Worm (Caenorhabditis elegans) whole organism, L4 larva: ENCODE measurements around the gene C53D6.4.

Experiments used
- R02D3.7 ChIP-seq: fragments of 150-350 bp; sonication (generic microtip); optimal IDR thresholded peaks from 3 replicates; lab custom pipeline; 2014; ENCODE audit warnings: missing biosample characterization, missing genetic modification characterization
- T20F7.1 ChIP-seq: fragments of 200-800 bp; sonication (Bioruptor generic); optimal IDR thresholded peaks from 2 replicates; lab custom pipeline; 2018; ENCODE audit warnings: mild to moderate bottlenecking, missing genetic modification characterization, missing compliant biosample characterization
- ZK546.5 ChIP-seq, 2 experiments: sonication (generic microtip); optimal IDR thresholded peaks; 2 replicates each; lab custom pipeline; 2017; ENCODE audit warnings: missing biosample characterization in 2 of 2, missing genetic modification characterization in 2 of 2
- aha-1 ChIP-seq: fragments of 150-350 bp; peaks from one replicate; lab custom pipeline; 2014; ENCODE audit warnings: missing biosample characterization, missing genetic modification characterization
- ceh-32 ChIP-seq: sonication (generic microtip); optimal IDR thresholded peaks from 2 replicates; lab custom pipeline; 2016; ENCODE audit warnings: mild to moderate bottlenecking, missing genetic modification characterization, missing compliant biosample characterization; ENCODE audit not compliant: poor library complexity
- ceh-82 ChIP-seq: sonication (generic microtip); optimal IDR thresholded peaks from 2 replicates; lab custom pipeline; 2017; ENCODE audit warnings: missing biosample characterization, missing genetic modification characterization
- daf-12 ChIP-seq: fragments of 150-350 bp; optimal IDR thresholded peaks from 2 replicates; lab custom pipeline; 2014; ENCODE audit warnings: missing biosample characterization, missing genetic modification reagents, missing genetic modification characterization
- daf-16 ChIP-seq, 3 experiments: sonication (generic microtip); optimal IDR thresholded peaks; 2 replicates each; lab custom pipeline; 2016 to 2017; ENCODE audit warnings: missing genetic modification characterization in 3 of 3, missing genetic modification reagents in 3 of 3, mild to moderate bottlenecking in 2 of 3, missing compliant biosample characterization in 2 of 3, missing biosample characterization in 1 of 3, moderate library complexity in 1 of 3
- daf-19 ChIP-seq: fragments of 200-800 bp; sonication (Bioruptor generic); conservative IDR thresholded peaks from 2 replicates; pipeline ENCODE4 v1.3.6; 2022; ENCODE audit warnings: missing genetic modification characterization, missing compliant biosample characterization
- dpl-1 ChIP-seq: fragments of 150-350 bp; optimal IDR thresholded peaks from 2 replicates; lab custom pipeline; 2014; ENCODE audit warnings: missing biosample characterization, missing genetic modification reagents, missing genetic modification characterization
- duxl-1 ChIP-seq: sonication (generic microtip); optimal IDR thresholded peaks from 2 replicates; lab custom pipeline; 2016; ENCODE audit warnings: mild to moderate bottlenecking, missing genetic modification characterization, moderate library complexity, missing compliant biosample characterization; ENCODE audit not compliant: poor library complexity
- dve-1 ChIP-seq: sonication (generic microtip); optimal IDR thresholded peaks from 2 replicates; lab custom pipeline; 2017; ENCODE audit warnings: antibody characterized with exemption, mild to moderate bottlenecking, missing genetic modification characterization, missing compliant biosample characterization; ENCODE audit not compliant: insufficient read depth
- fos-1 ChIP-seq: fragments of 150-350 bp; optimal IDR thresholded peaks from 2 replicates; lab custom pipeline; 2014; ENCODE audit warnings: missing biosample characterization, missing genetic modification characterization
- hlh-11 ChIP-seq: fragments of 200-800 bp; sonication (Bioruptor generic); optimal IDR thresholded peaks from 2 replicates; lab custom pipeline; 2018; ENCODE audit warnings: mild to moderate bottlenecking, missing genetic modification characterization, missing compliant biosample characterization
- lin-1 ChIP-seq: fragments of 200-800 bp; sonication (Bioruptor generic); IDR thresholded peaks from 2 replicates; pipeline ENCODE4 v1.3.6; 2022; ENCODE audit warnings: missing genetic modification reagents, missing genetic modification characterization, missing compliant biosample characterization
- lin-13 ChIP-seq: fragments of 150-350 bp; optimal IDR thresholded peaks from 2 replicates; lab custom pipeline; 2014; ENCODE audit warnings: missing biosample characterization, missing genetic modification reagents, missing genetic modification characterization
- lin-15B ChIP-seq: fragments of 150-350 bp; sonication (generic microtip); optimal IDR thresholded peaks from 3 replicates; lab custom pipeline; 2014; ENCODE audit warnings: missing biosample characterization, missing genetic modification characterization
- madf-9 ChIP-seq: fragments of 200-800 bp; sonication (Bioruptor generic); conservative IDR thresholded peaks from 2 replicates; pipeline ENCODE4 v1.3.6; 2022; ENCODE audit warnings: missing genetic modification reagents, missing genetic modification characterization, missing compliant biosample characterization
- mes-2 ChIP-seq: sonication (generic microtip); optimal IDR thresholded peaks from 2 replicates; lab custom pipeline; 2016; ENCODE audit warnings: missing genotype, mild to moderate bottlenecking, missing genetic modification characterization, missing compliant biosample characterization; ENCODE audit not compliant: poor library complexity, severe bottlenecking
- nhr-102 ChIP-seq: sonication (generic microtip); optimal IDR thresholded peaks from 2 replicates; lab custom pipeline; 2016; ENCODE audit warnings: mild to moderate bottlenecking, missing genetic modification characterization, moderate library complexity, missing compliant biosample characterization
- nhr-111 ChIP-seq: fragments of 200-800 bp; sonication (Bioruptor generic); optimal IDR thresholded peaks from 2 replicates; lab custom pipeline; 2018; ENCODE audit warnings: mild to moderate bottlenecking, missing genetic modification characterization, missing compliant biosample characterization
- nhr-28 ChIP-seq: fragments of 150-350 bp; optimal IDR thresholded peaks from 2 replicates; lab custom pipeline; 2014; ENCODE audit warnings: missing biosample characterization, missing genetic modification characterization
- nhr-41 ChIP-seq: fragments of 200-800 bp; sonication (Bioruptor generic); IDR thresholded peaks from 2 replicates; pipeline ENCODE4 v1.3.6; 2022; ENCODE audit warnings: missing genetic modification reagents, missing genetic modification characterization, missing compliant biosample characterization
- nhr-42 ChIP-seq: fragments of 200-800 bp; sonication (Bioruptor generic); IDR thresholded peaks from 2 replicates; pipeline ENCODE4 v1.3.6; 2022; ENCODE audit warnings: missing genetic modification characterization, missing compliant biosample characterization
- pha-4 ChIP-seq, 2 experiments: fragments of 150-350 bp in 1 of 2; fragments of 200-800 bp in 1 of 2; sonication (Bioruptor generic) in 1 of 2; IDR thresholded peaks in 1 of 2; optimal IDR thresholded peaks in 1 of 2; 2 replicates each; pipeline versions ENCODE4 v1.3.6 to Lab custom; 2014 to 2022; ENCODE audit warnings: missing genetic modification characterization in 2 of 2, missing genetic modification reagents in 2 of 2, missing biosample characterization in 1 of 2, missing compliant biosample characterization in 1 of 2
- php-3 ChIP-seq: fragments of 200-800 bp; sonication (Bioruptor generic); IDR thresholded peaks from 2 replicates; pipeline ENCODE4 v1.3.6; 2022; ENCODE audit warnings: missing genetic modification reagents, missing genetic modification characterization, missing compliant biosample characterization
- skn-1 ChIP-seq: fragments of 150-350 bp; optimal IDR thresholded peaks from 2 replicates; lab custom pipeline; 2014; ENCODE audit warnings: missing biosample characterization, missing genetic modification characterization
- snpc-4 ChIP-seq: fragments of 150-350 bp; optimal IDR thresholded peaks from 2 replicates; lab custom pipeline; 2014; ENCODE audit warnings: missing biosample characterization, missing genetic modification characterization
- spr-1 ChIP-seq: sonication (generic microtip); optimal IDR thresholded peaks from 2 replicates; lab custom pipeline; 2016; ENCODE audit warnings: mild to moderate bottlenecking, missing genetic modification characterization, missing compliant biosample characterization
- unc-130 ChIP-seq: sonication (generic microtip); optimal IDR thresholded peaks from 2 replicates; lab custom pipeline; 2016; ENCODE audit warnings: missing genetic modification reagents, missing genetic modification characterization, missing compliant biosample characterization
- unc-39 ChIP-seq: sonication (generic microtip); optimal IDR thresholded peaks from 2 replicates; lab custom pipeline; 2017; ENCODE audit warnings: missing biosample characterization, missing genetic modification characterization
- unc-62 ChIP-seq, 3 experiments: fragments of 150-350 bp in 1 of 3; sonication (generic microtip); optimal IDR thresholded peaks in 2 of 3; peaks in 1 of 3; 1 replicate in 1 of 3; 2 replicates in 2 of 3; lab custom pipeline; 2014 to 2017; ENCODE audit warnings: missing biosample characterization in 3 of 3, missing genetic modification characterization in 3 of 3, missing genetic modification reagents in 3 of 3, missing genotype in 1 of 3

Gene C53D6.4

DNA sequence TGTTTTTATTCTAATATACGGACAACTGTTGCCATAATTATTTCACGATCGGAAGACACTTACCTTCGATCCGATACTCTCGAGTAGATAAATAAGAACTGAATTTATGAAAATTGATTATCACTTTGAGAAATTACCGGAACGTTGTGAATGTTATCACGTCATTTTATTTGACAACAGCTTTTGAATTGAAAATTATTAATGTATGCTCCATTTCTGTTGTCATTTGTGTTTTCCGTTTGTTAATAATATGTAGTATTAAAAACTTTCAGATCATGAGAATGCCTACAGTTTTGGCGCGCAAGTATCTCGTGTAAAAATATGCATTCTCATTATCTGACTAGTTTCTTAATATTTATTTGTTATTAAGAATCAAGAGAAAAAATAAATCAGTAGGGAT is 13.6 kb upstream of the C53D6.4 start, which contains the start of gene C53D6.10:
Gene C53D6.10, minus strand, starts transcription at position 101 of the 400 bp plus-strand sequence.
- TF ChIP-seq dpl-1, result no peak
- no peak for TF ChIP-seq lin-13 (GFP tag; lab: Kevin White, UChicago)

DNA sequence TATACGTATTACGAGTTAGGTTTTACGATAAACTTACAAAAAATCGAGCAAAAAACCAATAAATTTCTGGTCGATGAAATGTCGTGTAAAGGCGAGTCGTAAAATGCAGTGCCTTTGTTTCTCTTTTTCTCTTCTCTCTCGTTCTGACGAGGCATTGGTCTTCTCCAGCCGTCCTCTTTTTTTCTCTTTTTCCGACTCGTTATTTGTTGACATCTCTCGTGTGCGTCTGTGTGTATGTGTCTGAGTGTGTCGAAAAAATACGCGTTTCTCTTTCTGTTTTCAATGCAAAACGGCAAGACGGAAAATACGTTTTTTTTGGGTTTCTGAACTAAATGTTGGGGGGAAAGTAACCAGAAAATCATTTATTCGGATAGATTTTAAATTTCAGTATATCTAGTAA is 11.8 kb upstream of the C53D6.4 start, which contains the start of gene C53D6.6:
Gene C53D6.6, minus strand, starts transcription at position 118 of the 400 bp plus-strand sequence.
- TF ChIP-seq nhr-111 (GFP tag; lab: Kevin White, UChicago) (no peak), daf-16 (GFP tag; optimal IDR thresholded peaks at IDR 0.05; lab: Kevin White, UChicago) (no peak), daf-16 (tag; optimal IDR thresholded peaks at IDR 0.05; lab: Kevin White, UChicago) (peak; percentile 68), daf-12 (tag; lab: Kevin White, UChicago) (no peak), madf-9 (GFP tag; lab: Robert Waterston, UW) (no peak), R02D3.7 (no peak), pha-4 (GFP tag; IDR thresholded peaks at IDR 0.05; lab: Robert Waterston, UW) (no peak), pha-4 (tag; optimal IDR thresholded peaks at IDR 0.05; lab: Kevin White, UChicago) (peak; percentile 4), T20F7.1 (GFP tag; lab: Kevin White, UChicago) (no peak), spr-1 (tag; lab: Kevin White, UChicago) (no peak), aha-1 (tag; lab: Kevin White, UChicago) (peak; percentile 26), unc-62 (GFP tag; optimal IDR thresholded peaks at IDR 0.05 in 1 of 2; lab: Kevin White, UChicago) (peak in 1 of 2 experiments; percentile 6), unc-62 (tag; optimal IDR thresholded peaks at IDR 0.05; lab: Kevin White, UChicago) (no peak)
- TF ChIP-seq, all 104 proteins: peak for 4

- TF ChIP-seq dve-1 (tag; lab: Kevin White, UChicago) (no peak), unc-62 (GFP tag; optimal IDR thresholded peaks at IDR 0.05 in 1 of 2; lab: Kevin White, UChicago) (peak in 1 of 2 experiments; percentile 72), unc-62 (tag; optimal IDR thresholded peaks at IDR 0.05; lab: Kevin White, UChicago) (no peak), lin-1 (GFP tag; lab: Robert Waterston, UW) (no peak), hlh-11 (tag; lab: Kevin White, UChicago) (no peak)
Observed at ce11 chrIV:9021245-9021779, 572 bp upstream of the C53D6.4 start.

ce11 chrIV:9016477-9016876 is 4.3 kb downstream of the C53D6.4 start, which contains the start of gene acc-2:
TSS of gene acc-2 (plus strand) at chrIV:9016777.
- TF ChIP-seq daf-16 (GFP tag; optimal IDR thresholded peaks at IDR 0.05; lab: Kevin White, UChicago), result no peak
- no peak for TF ChIP-seq daf-16 (tag; optimal IDR thresholded peaks at IDR 0.05; lab: Kevin White, UChicago)

DNA sequence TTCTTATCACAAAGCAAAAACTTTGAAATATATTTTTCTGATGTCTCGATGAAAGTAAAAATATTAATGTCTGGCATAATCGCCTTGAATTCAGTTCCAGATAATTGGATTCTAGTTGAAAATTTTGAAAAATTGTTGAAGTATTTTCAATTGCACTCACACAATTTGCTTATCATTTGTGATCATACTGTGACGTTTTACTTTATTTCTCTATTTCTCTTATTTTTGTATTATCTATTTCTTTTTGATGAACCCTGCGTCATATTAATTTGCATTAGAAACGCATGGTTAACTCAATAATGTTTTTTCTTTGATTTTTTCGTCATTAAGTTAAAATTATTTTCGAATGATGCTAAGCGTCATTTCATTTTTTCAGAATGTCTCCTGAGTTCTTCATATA is 10.5 kb downstream of the C53D6.4 start, which contains the start of gene C53D6.11:
Gene C53D6.11, plus strand, starts transcription at position 328 of the 400 bp plus-strand sequence.
- TF ChIP-seq skn-1 (tag; lab: Kevin White, UChicago) (no peak), ceh-32 (tag; lab: Kevin White, UChicago) (no peak), nhr-28 (tag; lab: Kevin White, UChicago) (peak; percentile 45), daf-16 (GFP tag; optimal IDR thresholded peaks at IDR 0.05; lab: Kevin White, UChicago) (no peak), daf-16 (tag; optimal IDR thresholded peaks at IDR 0.05; lab: Kevin White, UChicago) (peak; percentile 36), snpc-4 (no peak), nhr-102 (tag; lab: Kevin White, UChicago) (no peak), duxl-1 (tag; lab: Kevin White, UChicago) (no peak), ceh-82 (tag; lab: Kevin White, UChicago) (no peak)
- TF ChIP-seq, all 104 proteins: peak for 2

- no peak for TF ChIP-seq daf-19 (GFP tag; lab: Robert Waterston, UW)
- no peak for TF ChIP-seq php-3 (GFP tag; lab: Robert Waterston, UW)
- TF ChIP-seq lin-15B (tag; lab: Kevin White, UChicago), result no peak
- no peak for TF ChIP-seq unc-130 (GFP tag; lab: Kevin White, UChicago)
- no peak for TF ChIP-seq spr-1 (tag; lab: Kevin White, UChicago)
- no peak for TF ChIP-seq nhr-42
- TF ChIP-seq fos-1 (tag; lab: Kevin White, UChicago), result no peak
- TF ChIP-seq ZK546.5 (tag; optimal IDR thresholded peaks at IDR 0.05; lab: Kevin White, UChicago), result no peak
- no peak for TF ChIP-seq nhr-41 (GFP tag; lab: Robert Waterston, UW)
- TF ChIP-seq mes-2, result no peak
- no peak for TF ChIP-seq lin-13 (GFP tag; lab: Kevin White, UChicago)
- no peak for TF ChIP-seq unc-39 (tag; lab: Kevin White, UChicago)
- TF ChIP-seq, all 104 proteins: peak for 0
Observed at ce11 chrIV:9007947-9008346, 12.8 kb downstream of the C53D6.4 start.
